Fruit fly (Drosophila melanogaster): Measurements from ENCODE around the gene CG7841.

CG7841 gene

dm6 chr3L:15528096-15528495 lies 20.0 kb upstream of the CG7841 start, which contains the start of gene CG42728:
CG42728 (minus strand) TSS chr3L:15528196.
- no peak for TF ChIP-seq D1 (tag; optimal IDR thresholded peaks at IDR 0.05)
- TF ChIP-seq CG13204 (GFP tag; optimal IDR thresholded peaks at IDR 0.05): no peak
- no peak for TF ChIP-seq CG9948 (tag; optimal IDR thresholded peaks at IDR 0.05)
- no peak for TF ChIP-seq CG12605 (GFP tag; IDR thresholded peaks at IDR 0.05)
- no peak for TF ChIP-seq Pif1B (GFP tag; optimal IDR thresholded peaks at IDR 0.05)
- TF ChIP-seq CG15710 (tag; optimal IDR thresholded peaks at IDR 0.05): no peak
- TF ChIP-seq CG8159 (tag; optimal IDR thresholded peaks at IDR 0.05): no peak
- no peak for TF ChIP-seq CG32121 (GFP tag; IDR thresholded peaks at IDR 0.05)
- no peak for TF ChIP-seq CG14655 (GFP tag; optimal IDR thresholded peaks at IDR 0.05)
- no peak for TF ChIP-seq CG17806 (tag; optimal IDR thresholded peaks at IDR 0.05)
- no peak for TF ChIP-seq EcR (GFP tag; optimal IDR thresholded peaks at IDR 0.05)

DNA sequence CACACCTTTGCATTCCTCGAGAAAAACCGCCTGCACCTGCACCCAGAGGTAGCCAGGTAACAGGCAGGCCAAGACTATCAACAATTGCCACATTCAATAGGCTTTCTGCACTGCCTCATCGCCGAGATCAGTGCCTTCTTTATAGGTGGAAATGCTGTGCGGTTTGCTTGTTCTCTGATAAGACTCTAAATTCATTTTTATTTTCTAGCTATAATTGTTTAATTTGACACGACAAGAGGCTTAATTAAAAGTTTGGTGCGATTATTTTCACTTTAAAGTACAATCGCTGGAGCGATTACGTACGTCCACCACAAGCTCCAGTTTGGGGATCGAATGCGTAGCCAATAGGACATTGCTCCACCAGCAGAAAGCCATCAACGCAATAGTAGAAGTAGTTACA lies 19.4 kb upstream of the CG7841 start, which contains the start of gene CG42729:
Gene CG42729, minus strand, starts transcription at position 101 of the 400 bp plus-strand sequence.
- TF ChIP-seq Pif1B (GFP tag; optimal IDR thresholded peaks at IDR 0.05) (no peak), EcR (GFP tag; optimal IDR thresholded peaks at IDR 0.05) (no peak), Pif1A (GFP tag; optimal IDR thresholded peaks at IDR 0.05) (no peak), CG34367 (tag; optimal IDR thresholded peaks at IDR 0.05) (no peak), CG9948 (tag; optimal IDR thresholded peaks at IDR 0.05) (no peak), D1 (tag; optimal IDR thresholded peaks at IDR 0.05) (no peak), gl (tag; optimal IDR thresholded peaks at IDR 0.05) (no peak), CG10348 (GFP tag; IDR thresholded peaks at IDR 0.05) (no peak), CG14655 (GFP tag; optimal IDR thresholded peaks at IDR 0.05) (no peak), CG12605 (GFP tag; IDR thresholded peaks at IDR 0.05) (no peak), Ets98B (GFP tag; IDR thresholded peaks at IDR 0.05) (no peak), CG8301 (tag; optimal IDR thresholded peaks at IDR 0.05) (no peak), fd96Ca (GFP tag; IDR thresholded peaks at IDR 0.05) (no peak), CG15710 (tag; optimal IDR thresholded peaks at IDR 0.05) (no peak), CG8159 (tag; optimal IDR thresholded peaks at IDR 0.05) (no peak), Snoo (tag; optimal IDR thresholded peaks at IDR 0.05) (no peak), CG13204 (GFP tag; optimal IDR thresholded peaks at IDR 0.05) (no peak)

- no peak for TF ChIP-seq Pif1A (GFP tag; optimal IDR thresholded peaks at IDR 0.05)
- TF ChIP-seq CG15710 (tag; optimal IDR thresholded peaks at IDR 0.05): no peak
- no peak for TF ChIP-seq EcR (GFP tag; optimal IDR thresholded peaks at IDR 0.05)
- TF ChIP-seq CG9948 (tag; optimal IDR thresholded peaks at IDR 0.05): no peak
These were observed 18.7 kb upstream of the CG7841 start, which contains the start of gene CG33985 for dm6 chr3L:15526712-15527111. CG33985 (minus strand) TSS chr3L:15526812.

dm6 chr3L:15525153-15525552 lies 17.1 kb upstream of the CG7841 start, which contains the start of gene CG33986:
CG33986 (minus strand) TSS chr3L:15525253.
- TF ChIP-seq CG12605 (GFP tag; IDR thresholded peaks at IDR 0.05) (no peak), CG8301 (tag; optimal IDR thresholded peaks at IDR 0.05) (no peak), CG9948 (tag; optimal IDR thresholded peaks at IDR 0.05) (no peak), Pif1A (GFP tag; optimal IDR thresholded peaks at IDR 0.05) (no peak), Snoo (tag; optimal IDR thresholded peaks at IDR 0.05) (no peak), CG17806 (tag; optimal IDR thresholded peaks at IDR 0.05) (no peak), CG4496 (GFP tag; IDR thresholded peaks at IDR 0.05) (no peak), D1 (tag; optimal IDR thresholded peaks at IDR 0.05) (no peak), CG8159 (tag; optimal IDR thresholded peaks at IDR 0.05) (no peak), Pif1B (GFP tag; optimal IDR thresholded peaks at IDR 0.05) (no peak), rn (GFP tag; IDR thresholded peaks at IDR 0.05) (no peak)

- TF ChIP-seq Pif1A (GFP tag; optimal IDR thresholded peaks at IDR 0.05): no peak
These were observed 15.8 kb upstream of the CG7841 start, which contains the start of gene CG7945 for dm6 chr3L:15523806-15524346. CG7945 (minus strand) TSS chr3L:15524137.

DNA sequence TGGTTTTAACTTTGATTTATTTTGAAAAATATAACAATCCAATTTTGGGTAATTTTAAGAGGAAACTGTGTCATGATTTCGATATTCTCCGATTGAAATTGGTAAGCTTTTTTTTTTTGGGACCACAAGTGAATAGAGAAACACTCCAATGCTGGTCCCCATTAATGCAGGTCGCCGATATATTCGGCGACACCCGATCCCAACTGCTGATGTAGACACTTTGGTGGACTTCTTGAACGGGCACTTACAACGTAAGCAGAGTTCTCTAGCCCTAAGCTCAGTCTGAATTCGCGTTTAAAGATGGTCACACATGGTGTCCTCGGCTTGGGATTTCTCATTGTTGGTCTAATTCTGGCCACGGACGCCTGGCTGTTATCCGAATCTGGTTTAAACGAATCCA lies 12.3 kb upstream of the CG7841 start, which contains the start of gene yellow-k:
Gene yellow-k, plus strand, starts transcription at position 301 of the 400 bp plus-strand sequence.
- no peak for TF ChIP-seq CG12605 (GFP tag; IDR thresholded peaks at IDR 0.05)
- TF ChIP-seq CG32121 (GFP tag; IDR thresholded peaks at IDR 0.05): no peak
- no peak for TF ChIP-seq rn (GFP tag; IDR thresholded peaks at IDR 0.05)
- no peak for TF ChIP-seq D1 (tag; optimal IDR thresholded peaks at IDR 0.05)
- TF ChIP-seq CG8301 (tag; optimal IDR thresholded peaks at IDR 0.05): no peak
- TF ChIP-seq fd96Ca (GFP tag; IDR thresholded peaks at IDR 0.05): no peak
- no peak for TF ChIP-seq Pif1B (GFP tag; optimal IDR thresholded peaks at IDR 0.05)
- TF ChIP-seq Snoo (tag; optimal IDR thresholded peaks at IDR 0.05): no peak
- TF ChIP-seq CG34367 (tag; optimal IDR thresholded peaks at IDR 0.05): no peak
- no peak for TF ChIP-seq CG13204 (GFP tag; optimal IDR thresholded peaks at IDR 0.05)
- TF ChIP-seq Ets98B (GFP tag; IDR thresholded peaks at IDR 0.05): no peak
- TF ChIP-seq Pif1A (GFP tag; optimal IDR thresholded peaks at IDR 0.05): no peak
- no peak for TF ChIP-seq CG4496 (GFP tag; IDR thresholded peaks at IDR 0.05)
- no peak for TF ChIP-seq CG17806 (tag; optimal IDR thresholded peaks at IDR 0.05)
- no peak for TF ChIP-seq CG15710 (tag; optimal IDR thresholded peaks at IDR 0.05)
- TF ChIP-seq CG8159 (tag; optimal IDR thresholded peaks at IDR 0.05): no peak

- TF ChIP-seq CG10348 (GFP tag; IDR thresholded peaks at IDR 0.05): no peak
- no peak for TF ChIP-seq CG8301 (tag; optimal IDR thresholded peaks at IDR 0.05)
- no peak for TF ChIP-seq CG34367 (tag; optimal IDR thresholded peaks at IDR 0.05)
- no peak for TF ChIP-seq EcR (GFP tag; optimal IDR thresholded peaks at IDR 0.05)
- no peak for TF ChIP-seq CG9948 (tag; optimal IDR thresholded peaks at IDR 0.05)
- no peak for TF ChIP-seq gl (tag; optimal IDR thresholded peaks at IDR 0.05)
- TF ChIP-seq CG17806 (tag; optimal IDR thresholded peaks at IDR 0.05): no peak
- TF ChIP-seq CG14655 (GFP tag; optimal IDR thresholded peaks at IDR 0.05): no peak
- no peak for TF ChIP-seq CG8159 (tag; optimal IDR thresholded peaks at IDR 0.05)
- TF ChIP-seq CG32121 (GFP tag; IDR thresholded peaks at IDR 0.05): no peak
- TF ChIP-seq fd96Ca (GFP tag; IDR thresholded peaks at IDR 0.05): no peak
- no peak for TF ChIP-seq D1 (tag; optimal IDR thresholded peaks at IDR 0.05)
- no peak for TF ChIP-seq rn (GFP tag; IDR thresholded peaks at IDR 0.05)
- TF ChIP-seq Snoo (tag; optimal IDR thresholded peaks at IDR 0.05): no peak
These were observed 11.9 kb upstream of the CG7841 start for dm6 chr3L:15519920-15520319.

All from whole organism, pupa.